Fruit fly (Drosophila melanogaster): ENCODE results near the gene CG31949.

The CG31949 gene

dm6 chr2L:2299803-2300202 lies at the start of gene CG31949:
TSS of gene CG31949 (plus strand) at chr2L:2300103.
- TF ChIP-seq pan (optimal IDR thresholded peaks at IDR 0.05) = no peak
- no peak for TF ChIP-seq EcR (GFP tag; optimal IDR thresholded peaks at IDR 0.05)
- no peak for TF ChIP-seq usp (GFP tag; optimal IDR thresholded peaks at IDR 0.05)
- TF ChIP-seq Dll (optimal IDR thresholded peaks at IDR 0.05) = no peak
- TF ChIP-seq CG8478 (optimal IDR thresholded peaks at IDR 0.05) = no peak
- TF ChIP-seq psq (optimal IDR thresholded peaks at IDR 0.05) = no peak

- TF ChIP-seq pan (optimal IDR thresholded peaks at IDR 0.05) (no peak), EcR (GFP tag; optimal IDR thresholded peaks at IDR 0.05) (no peak), psq (optimal IDR thresholded peaks at IDR 0.05) (no peak), Dll (optimal IDR thresholded peaks at IDR 0.05) (no peak), usp (GFP tag; optimal IDR thresholded peaks at IDR 0.05) (no peak), CG8478 (optimal IDR thresholded peaks at IDR 0.05) (no peak)
Measured at dm6 chr2L:2251175-2251574, 48.7 kb upstream of the CG31949 start, which contains the start of gene Ser12. TSS of gene Ser12 (minus strand) at chr2L:2251275.

dm6 chr2L:2252241-2252640 lies 47.7 kb upstream of the CG31949 start, which contains the start of gene CG17239:
TSS of gene CG17239 (minus strand) at chr2L:2252341.
- TF ChIP-seq psq (optimal IDR thresholded peaks at IDR 0.05) = no peak
- no peak for TF ChIP-seq pan (optimal IDR thresholded peaks at IDR 0.05)
- TF ChIP-seq Dll (optimal IDR thresholded peaks at IDR 0.05) = no peak
- no peak for TF ChIP-seq usp (GFP tag; optimal IDR thresholded peaks at IDR 0.05)
- no peak for TF ChIP-seq CG8478 (optimal IDR thresholded peaks at IDR 0.05)
- no peak for TF ChIP-seq EcR (GFP tag; optimal IDR thresholded peaks at IDR 0.05)

- TF ChIP-seq psq (optimal IDR thresholded peaks at IDR 0.05) = no peak
- TF ChIP-seq pan (optimal IDR thresholded peaks at IDR 0.05) = no peak
- TF ChIP-seq usp (GFP tag; optimal IDR thresholded peaks at IDR 0.05) = no peak
- no peak for TF ChIP-seq EcR (GFP tag; optimal IDR thresholded peaks at IDR 0.05)
- TF ChIP-seq CG8478 (optimal IDR thresholded peaks at IDR 0.05) = no peak
- TF ChIP-seq Dll (optimal IDR thresholded peaks at IDR 0.05) = no peak
Measured at dm6 chr2L:2252745-2253144, 47.2 kb upstream of the CG31949 start, which contains the start of gene CG17234. TSS of gene CG17234 (plus strand) at chr2L:2253045.

- TF ChIP-seq usp (GFP tag; optimal IDR thresholded peaks at IDR 0.05) (no peak), EcR (GFP tag; optimal IDR thresholded peaks at IDR 0.05) (no peak), psq (optimal IDR thresholded peaks at IDR 0.05) (no peak), Dll (optimal IDR thresholded peaks at IDR 0.05) (no peak), pan (optimal IDR thresholded peaks at IDR 0.05) (no peak), CG8478 (optimal IDR thresholded peaks at IDR 0.05) (no peak)
Measured at dm6 chr2L:2254950-2255349, 45.0 kb upstream of the CG31949 start, which contains the start of gene Send1. TSS of gene Send1 (minus strand) at chr2L:2255050.

dm6 chr2L:2263142-2263541 lies 36.8 kb upstream of the CG31949 start, which contains the start of gene CG4270:
TSS of gene CG4270 (plus strand) at chr2L:2263442.
- TF ChIP-seq usp (GFP tag; optimal IDR thresholded peaks at IDR 0.05) (no peak), EcR (GFP tag; optimal IDR thresholded peaks at IDR 0.05) (no peak), psq (optimal IDR thresholded peaks at IDR 0.05) (no peak), Dll (optimal IDR thresholded peaks at IDR 0.05) (no peak), CG8478 (optimal IDR thresholded peaks at IDR 0.05) (no peak), pan (optimal IDR thresholded peaks at IDR 0.05) (no peak)

- TF ChIP-seq pan (optimal IDR thresholded peaks at IDR 0.05) (no peak), usp (GFP tag; optimal IDR thresholded peaks at IDR 0.05) (no peak), CG8478 (optimal IDR thresholded peaks at IDR 0.05) (no peak), psq (optimal IDR thresholded peaks at IDR 0.05) (no peak), Dll (optimal IDR thresholded peaks at IDR 0.05) (no peak), EcR (GFP tag; optimal IDR thresholded peaks at IDR 0.05) (no peak)
Measured at dm6 chr2L:2265221-2265620, 34.7 kb upstream of the CG31949 start, which contains the start of gene CG34049. TSS of gene CG34049 (minus strand) at chr2L:2265321.

- TF ChIP-seq Dll (optimal IDR thresholded peaks at IDR 0.05) (no peak), EcR (GFP tag; optimal IDR thresholded peaks at IDR 0.05) (no peak), usp (GFP tag; optimal IDR thresholded peaks at IDR 0.05) (no peak), pan (optimal IDR thresholded peaks at IDR 0.05) (no peak), CG8478 (optimal IDR thresholded peaks at IDR 0.05) (no peak), psq (optimal IDR thresholded peaks at IDR 0.05) (no peak)
Measured at dm6 chr2L:2269040-2269439, 30.9 kb upstream of the CG31949 start, which contains the start of gene CG17242. TSS of gene CG17242 (minus strand) at chr2L:2269140.

dm6 chr2L:2284863-2285262 lies 15.0 kb upstream of the CG31949 start, which contains the start of gene CG4271:
TSS of gene CG4271 (plus strand) at chr2L:2285163.
- no peak for TF ChIP-seq CG8478 (optimal IDR thresholded peaks at IDR 0.05)
- TF ChIP-seq psq (optimal IDR thresholded peaks at IDR 0.05) = no peak
- no peak for TF ChIP-seq usp (GFP tag; optimal IDR thresholded peaks at IDR 0.05)
- TF ChIP-seq EcR (GFP tag; optimal IDR thresholded peaks at IDR 0.05) = no peak
- no peak for TF ChIP-seq pan (optimal IDR thresholded peaks at IDR 0.05)
- no peak for TF ChIP-seq Dll (optimal IDR thresholded peaks at IDR 0.05)

- TF ChIP-seq CG8478 (optimal IDR thresholded peaks at IDR 0.05) (no peak), usp (GFP tag; optimal IDR thresholded peaks at IDR 0.05) (no peak), psq (optimal IDR thresholded peaks at IDR 0.05) (no peak), Dll (optimal IDR thresholded peaks at IDR 0.05) (no peak), pan (optimal IDR thresholded peaks at IDR 0.05) (no peak), EcR (GFP tag; optimal IDR thresholded peaks at IDR 0.05) (no peak)
Measured at dm6 chr2L:2286773-2287172, 13.1 kb upstream of the CG31949 start, which contains the start of gene CG31681. TSS of gene CG31681 (minus strand) at chr2L:2286873.

dm6 chr2L:2287807-2288206 lies 12.1 kb upstream of the CG31949 start, which contains the start of gene CG42658:
TSS of gene CG42658 (minus strand) at chr2L:2287907.
- TF ChIP-seq pan (optimal IDR thresholded peaks at IDR 0.05) (no peak), Dll (optimal IDR thresholded peaks at IDR 0.05) (no peak), CG8478 (optimal IDR thresholded peaks at IDR 0.05) (no peak), EcR (GFP tag; optimal IDR thresholded peaks at IDR 0.05) (no peak), usp (GFP tag; optimal IDR thresholded peaks at IDR 0.05) (no peak), psq (optimal IDR thresholded peaks at IDR 0.05) (no peak)

- TF ChIP-seq Dll (optimal IDR thresholded peaks at IDR 0.05) = no peak
- TF ChIP-seq psq (optimal IDR thresholded peaks at IDR 0.05) = no peak
- TF ChIP-seq EcR (GFP tag; optimal IDR thresholded peaks at IDR 0.05) = no peak
- no peak for TF ChIP-seq pan (optimal IDR thresholded peaks at IDR 0.05)
- no peak for TF ChIP-seq CG8478 (optimal IDR thresholded peaks at IDR 0.05)
- no peak for TF ChIP-seq usp (GFP tag; optimal IDR thresholded peaks at IDR 0.05)
Measured at dm6 chr2L:2289316-2289715, 10.6 kb upstream of the CG31949 start, which contains the start of gene CG17237. TSS of gene CG17237 (minus strand) at chr2L:2289416.
